Worm (Caenorhabditis elegans): ENCODE data around the gene F59F4.3.

Gene F59F4.3

DNA sequence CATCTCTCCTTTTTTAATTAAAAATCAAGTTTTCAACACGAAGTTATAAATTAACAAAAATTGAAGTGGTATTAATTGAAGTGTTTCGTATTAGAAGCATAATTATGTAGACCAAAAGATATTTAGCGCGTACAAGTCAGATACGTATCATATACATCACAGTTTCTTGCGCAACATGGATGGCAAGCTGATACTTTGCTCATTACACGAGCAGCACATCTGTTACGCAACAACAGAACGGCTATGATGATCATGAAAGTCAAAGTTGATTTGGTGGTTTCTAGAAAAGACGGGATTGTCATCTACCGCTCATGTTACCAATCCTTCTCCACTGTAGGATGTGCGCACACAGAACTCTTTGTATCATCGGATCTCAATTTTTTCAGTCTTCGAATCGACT lies 32.8 kb downstream of the F59F4.3 start:
- no peak for TF ChIP-seq egl-27 (tag; optimal IDR thresholded peaks at IDR 0.05)
- no peak for TF ChIP-seq nhr-6 (tag; optimal IDR thresholded peaks at IDR 0.05)
- no peak for TF ChIP-seq sem-4 (tag; optimal IDR thresholded peaks at IDR 0.05)
- no peak for TF ChIP-seq unc-62 (GFP tag; optimal IDR thresholded peaks at IDR 0.05)
- TF ChIP-seq R02D3.7 (tag; optimal IDR thresholded peaks at IDR 0.05): no peak
- TF ChIP-seq peb-1 (tag; optimal IDR thresholded peaks at IDR 0.05): no peak
- TF ChIP-seq mab-5 (tag; optimal IDR thresholded peaks at IDR 0.05): no peak
- no peak for TF ChIP-seq nhr-10 (tag; optimal IDR thresholded peaks at IDR 0.05)
- TF ChIP-seq mbf-1 (tag; optimal IDR thresholded peaks at IDR 0.05): no peak
- TF ChIP-seq sma-3 (GFP tag; optimal IDR thresholded peaks at IDR 0.05): no peak
- no peak for TF ChIP-seq lin-13 (GFP tag; optimal IDR thresholded peaks at IDR 0.05)
- TF ChIP-seq nhr-21 (tag; optimal IDR thresholded peaks at IDR 0.05): no peak
- TF ChIP-seq ztf-1 (GFP tag; conservative IDR thresholded peaks at IDR 0.05): no peak
- no peak for TF ChIP-seq lin-39 (tag; optimal IDR thresholded peaks at IDR 0.05)
- no peak for TF ChIP-seq nhr-237 (tag; optimal IDR thresholded peaks at IDR 0.05)

DNA sequence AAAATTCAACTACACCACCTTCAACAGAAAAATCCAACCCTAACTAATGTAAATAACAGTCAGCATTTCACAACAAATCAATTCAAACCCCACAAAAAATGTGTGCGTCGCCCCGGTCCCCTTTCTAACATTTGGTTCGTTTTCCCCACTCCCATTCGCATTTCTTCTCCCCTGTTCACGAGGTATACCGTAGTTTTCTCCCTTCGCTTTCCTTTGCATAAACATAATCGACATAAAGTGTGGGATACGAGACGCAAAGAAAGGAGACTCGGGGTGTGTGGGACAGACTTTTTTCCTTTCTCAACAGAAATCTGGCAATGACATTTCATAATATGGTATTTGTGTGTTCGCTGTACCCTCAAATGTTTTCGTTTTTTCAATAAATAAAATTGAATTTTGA lies 36.1 kb downstream of the F59F4.3 start:
- no peak for TF ChIP-seq fos-1 (tag; optimal IDR thresholded peaks at IDR 0.05)
- no peak for TF ChIP-seq ceh-82 (tag; optimal IDR thresholded peaks at IDR 0.05)
- no peak for TF ChIP-seq nhr-77 (tag; optimal IDR thresholded peaks at IDR 0.05)
- TF ChIP-seq sma-3 (GFP tag; optimal IDR thresholded peaks at IDR 0.05): no peak

DNA sequence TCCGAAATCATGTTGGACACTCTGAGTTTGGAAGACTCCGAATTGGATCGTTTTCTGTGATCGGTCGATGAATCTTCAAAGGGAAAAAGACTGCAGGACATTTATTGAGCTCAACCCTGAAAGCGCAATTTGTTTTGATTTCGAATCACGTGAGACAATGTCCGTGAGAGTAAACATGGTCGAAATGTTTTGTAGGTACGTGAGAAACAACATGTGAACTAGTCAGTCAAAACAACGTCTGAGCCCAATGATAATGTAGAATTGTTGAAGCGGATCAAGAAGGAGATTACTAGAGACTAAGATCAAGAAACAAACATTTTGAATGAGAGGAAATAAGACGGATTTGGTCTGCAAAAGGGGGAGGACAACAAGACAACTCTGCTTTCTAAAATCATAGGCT lies 43.3 kb downstream of the F59F4.3 start, which contains the start of gene Y7A5A.7:
Gene Y7A5A.7 (minus strand): TSS at position 101 of the 400 bp plus-strand sequence.
- TF ChIP-seq nhr-129 (tag; optimal IDR thresholded peaks at IDR 0.05): no peak
- TF ChIP-seq alr-1 (tag; optimal IDR thresholded peaks at IDR 0.05): no peak
- TF ChIP-seq R02D3.7 (tag; optimal IDR thresholded peaks at IDR 0.05): no peak
- no peak for TF ChIP-seq lin-13 (GFP tag; optimal IDR thresholded peaks at IDR 0.05)
- TF ChIP-seq nhr-237 (tag; optimal IDR thresholded peaks at IDR 0.05): no peak
- no peak for TF ChIP-seq nhr-77 (tag; optimal IDR thresholded peaks at IDR 0.05)
- no peak for TF ChIP-seq mbf-1 (tag; optimal IDR thresholded peaks at IDR 0.05)
- no peak for TF ChIP-seq zag-1 (tag; optimal IDR thresholded peaks at IDR 0.05)
- no peak for TF ChIP-seq nhr-11 (tag; optimal IDR thresholded peaks at IDR 0.05)

DNA sequence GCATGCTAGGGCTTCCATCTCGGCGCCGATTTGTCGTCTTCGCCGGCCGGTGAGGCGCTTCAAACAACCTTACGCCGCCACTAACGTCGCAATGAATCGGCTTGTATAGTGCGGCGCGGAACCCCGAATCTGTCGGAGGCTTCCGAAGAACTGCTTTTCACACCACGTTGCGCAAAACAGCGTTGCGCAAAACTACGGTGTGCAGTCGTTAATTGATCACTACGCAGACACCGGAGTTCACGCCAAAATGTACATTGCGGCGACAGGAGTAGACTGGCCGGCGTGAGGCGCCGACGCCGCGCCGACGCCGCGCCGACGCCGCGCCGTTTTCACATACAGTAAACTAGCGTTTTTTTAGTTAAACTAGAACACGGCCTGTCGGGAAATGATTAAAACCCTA lies 45.6 kb downstream of the F59F4.3 start:
- TF ChIP-seq dmd-4 (tag; optimal IDR thresholded peaks at IDR 0.05): no peak
- no peak for TF ChIP-seq unc-39 (tag; optimal IDR thresholded peaks at IDR 0.05)
- TF ChIP-seq elt-1 (tag; optimal IDR thresholded peaks at IDR 0.05): no peak
- no peak for TF ChIP-seq sma-9 (GFP tag; optimal IDR thresholded peaks at IDR 0.05)
- TF ChIP-seq sma-9 (tag; optimal IDR thresholded peaks at IDR 0.05): no peak
- TF ChIP-seq lin-13 (GFP tag; optimal IDR thresholded peaks at IDR 0.05): no peak
- TF ChIP-seq unc-62 (GFP tag; optimal IDR thresholded peaks at IDR 0.05): no peak
- no peak for TF ChIP-seq nhr-6 (tag; optimal IDR thresholded peaks at IDR 0.05)
- TF ChIP-seq ztf-4 (tag; optimal IDR thresholded peaks at IDR 0.05): no peak
- no peak for TF ChIP-seq egl-27 (tag; optimal IDR thresholded peaks at IDR 0.05)
- TF ChIP-seq nhr-11 (tag; optimal IDR thresholded peaks at IDR 0.05): no peak
- no peak for TF ChIP-seq R02D3.7 (tag; optimal IDR thresholded peaks at IDR 0.05)
- TF ChIP-seq gmeb-1 (tag; optimal IDR thresholded peaks at IDR 0.05): no peak
- no peak for TF ChIP-seq mdl-1 (tag; optimal IDR thresholded peaks at IDR 0.05)
- no peak for TF ChIP-seq sem-4 (tag; optimal IDR thresholded peaks at IDR 0.05)
- no peak for TF ChIP-seq ama-1 (optimal IDR thresholded peaks at IDR 0.05)
- TF ChIP-seq nhr-77 (tag; optimal IDR thresholded peaks at IDR 0.05): no peak
- no peak for TF ChIP-seq nhr-237 (tag; optimal IDR thresholded peaks at IDR 0.05)
- no peak for TF ChIP-seq ztf-1 (GFP tag; conservative IDR thresholded peaks at IDR 0.05)

DNA sequence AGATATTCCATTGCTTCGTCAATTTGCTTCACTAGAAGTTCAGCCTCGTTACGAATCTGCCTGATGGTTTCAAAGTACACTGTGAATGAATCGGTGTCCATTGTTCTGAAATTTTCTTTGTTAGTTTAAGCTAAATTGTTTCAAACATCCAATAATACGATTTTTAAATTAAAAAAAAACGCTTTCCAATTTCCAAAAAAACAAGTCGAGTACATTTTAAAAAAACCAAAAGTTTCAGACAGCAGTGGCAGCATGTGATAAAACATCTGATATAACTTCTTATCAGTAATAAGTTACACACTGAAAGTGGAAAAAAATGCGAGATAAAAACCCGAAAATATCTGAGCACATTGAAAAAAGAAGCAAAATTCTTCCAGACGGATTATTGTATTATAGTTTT lies 47.8 kb downstream of the F59F4.3 start, which contains the start of gene Y7A5A.6:
Gene Y7A5A.6 (minus strand): TSS at position 101 of the 400 bp plus-strand sequence.
- TF ChIP-seq nhr-10 (tag; optimal IDR thresholded peaks at IDR 0.05) (no peak), unc-62 (GFP tag; optimal IDR thresholded peaks at IDR 0.05) (no peak), sma-3 (GFP tag; optimal IDR thresholded peaks at IDR 0.05) (no peak), Y55F3AM.14 (GFP tag; optimal IDR thresholded peaks at IDR 0.05) (no peak), mab-5 (tag; optimal IDR thresholded peaks at IDR 0.05) (no peak), F13H6.1 (tag; optimal IDR thresholded peaks at IDR 0.05) (no peak), unc-55 (GFP tag; optimal IDR thresholded peaks at IDR 0.05) (no peak), mdl-1 (tag; optimal IDR thresholded peaks at IDR 0.05) (no peak), egl-27 (tag; optimal IDR thresholded peaks at IDR 0.05) (no peak), gmeb-1 (tag; optimal IDR thresholded peaks at IDR 0.05) (no peak), crh-2 (tag; optimal IDR thresholded peaks at IDR 0.05) (no peak), nhr-77 (tag; optimal IDR thresholded peaks at IDR 0.05) (no peak)

All from whole organism, L2 larva.